Worm (Caenorhabditis elegans): ENCODE data around the gene efa-6.

efa-6 gene

ce11 chrIV:12594574-12594973, 19.9 kb downstream of the efa-6 start:
- TF ChIP-seq mab-9 (GFP tag; IDR thresholded peaks at IDR 0.05) (0 out of 2 replicates have a peak, but pooled peaks have one; percentile 17), skn-1 (tag; optimal IDR thresholded peaks at IDR 0.05) (peak; percentile 72), aly-2 (tag; optimal IDR thresholded peaks at IDR 0.05) (peak; percentile 40), ceh-63 (GFP tag; optimal IDR thresholded peaks at IDR 0.05) (peak; percentile 1), hlh-17 (GFP tag; optimal IDR thresholded peaks at IDR 0.05; ENCODE audit: borderline replicate concordance) (no peak), hlh-4 (tag; optimal IDR thresholded peaks at IDR 0.05) (no peak), fkh-10 (GFP tag; optimal IDR thresholded peaks at IDR 0.05) (peak; percentile 33), C34B4.2 (tag; optimal IDR thresholded peaks at IDR 0.05) (no peak), fkh-8 (tag; optimal IDR thresholded peaks at IDR 0.05) (peak; percentile 80), zag-1 (tag; optimal IDR thresholded peaks at IDR 0.05) (no peak), zip-4 (GFP tag; optimal IDR thresholded peaks at IDR 0.05) (peak; percentile 13), unc-98 (GFP tag; IDR thresholded peaks at IDR 0.05) (peak; percentile 70), grh-1 (GFP tag; IDR thresholded peaks at IDR 0.05) (no peak), lin-15B (tag; optimal IDR thresholded peaks at IDR 0.05) (no peak), elt-3 (tag; optimal IDR thresholded peaks at IDR 0.05) (peak in 2 of 6 experiments; percentile 1 to 21), unc-62 (GFP tag; optimal IDR thresholded peaks at IDR 0.05) (no peak), egl-13 (tag; optimal IDR thresholded peaks at IDR 0.05) (peak; percentile 73), nhr-90 (tag; optimal IDR thresholded peaks at IDR 0.05; ENCODE audit: poor library complexity) (peak; percentile 70), dsc-1 (tag; optimal IDR thresholded peaks at IDR 0.05) (peak; percentile 73), pag-3 (tag; optimal IDR thresholded peaks at IDR 0.05; ENCODE audit: borderline replicate concordance, insufficient read depth) (no peak), efl-3 (GFP tag; optimal IDR thresholded peaks at IDR 0.05) (no peak), fkh-4 (tag; optimal IDR thresholded peaks at IDR 0.05; ENCODE audit: borderline replicate concordance) (no peak), hpl-2 (GFP tag; optimal IDR thresholded peaks at IDR 0.05) (no peak), unc-130 (tag; optimal IDR thresholded peaks at IDR 0.05) (no peak), ceh-88 (GFP tag; IDR thresholded peaks at IDR 0.05) (peak; percentile 68; the same call in 1 of the 2 replicates), tlp-1 (tag; optimal IDR thresholded peaks at IDR 0.05) (no peak), Y116A8C.19 (tag; optimal IDR thresholded peaks at IDR 0.05; ENCODE audit: borderline replicate concordance) (no peak), lin-13 (GFP tag; optimal IDR thresholded peaks at IDR 0.05) (peak; percentile 21), nhr-28 (tag; optimal IDR thresholded peaks at IDR 0.05) (no peak), sptf-1 (tag; optimal IDR thresholded peaks at IDR 0.05) (no peak), mdl-1 (tag; optimal IDR thresholded peaks at IDR 0.05) (peak in 1 of 2 experiments; percentile 83), nhr-237 (tag; optimal IDR thresholded peaks at IDR 0.05) (no peak), nhr-76 (tag; optimal IDR thresholded peaks at IDR 0.05) (no peak), blmp-1 (tag; optimal IDR thresholded peaks at IDR 0.05) (no peak), efl-1 (optimal IDR thresholded peaks at IDR 0.05) (peak; percentile 71 to 73), efl-1 (GFP tag; optimal IDR thresholded peaks at IDR 0.05 in 1 of 2) (peak; percentile 59 to 96), nhr-85 (tag) (no peak), nhr-11 (tag; optimal IDR thresholded peaks at IDR 0.05) (no peak), lin-39 (tag; optimal IDR thresholded peaks at IDR 0.05) (no peak), ces-1 (GFP tag; optimal IDR thresholded peaks at IDR 0.05) (no peak), C16A3.4 (tag; optimal IDR thresholded peaks at IDR 0.05) (peak; percentile 53), pqm-1 (tag; optimal IDR thresholded peaks at IDR 0.05) (no peak), lsy-2 (tag; optimal IDR thresholded peaks at IDR 0.05) (peak; percentile 74), pax-3 (tag; optimal IDR thresholded peaks at IDR 0.05) (peak; percentile 33), isw-1 (GFP tag; IDR thresholded peaks at IDR 0.05) (peak; percentile 74), ztf-4 (tag; optimal IDR thresholded peaks at IDR 0.05) (no peak), fos-1 (tag; optimal IDR thresholded peaks at IDR 0.05) (peak; percentile 61), unc-86 (tag; optimal IDR thresholded peaks at IDR 0.05) (peak; percentile 76), sox-4 (tag; optimal IDR thresholded peaks at IDR 0.05) (peak; percentile 56), snpc-4 (tag; optimal IDR thresholded peaks at IDR 0.05) (peak; percentile 42), sup-37 (GFP tag; optimal IDR thresholded peaks at IDR 0.05) (peak; percentile 23), mef-2 (tag; optimal IDR thresholded peaks at IDR 0.05) (peak; percentile 52), ama-1 (optimal IDR thresholded peaks at IDR 0.05) (no peak), nhr-77 (tag; optimal IDR thresholded peaks at IDR 0.05) (peak; percentile 22), ceh-90 (tag; optimal IDR thresholded peaks at IDR 0.05) (no peak)
